Fruit fly (Drosophila melanogaster) S2 (cell line): Measurements from ENCODE around the gene CG17839.

ENCODE experiments used
- CG8478 ChIP-seq: fragments of >200 bp; optimal IDR thresholded peaks from 2 replicates; lab custom pipeline; 2018
- CTCF ChIP-seq, 2 experiments: fragments of >200 bp; optimal IDR thresholded peaks; 2 replicates each; lab custom pipeline; 2018

DNA sequence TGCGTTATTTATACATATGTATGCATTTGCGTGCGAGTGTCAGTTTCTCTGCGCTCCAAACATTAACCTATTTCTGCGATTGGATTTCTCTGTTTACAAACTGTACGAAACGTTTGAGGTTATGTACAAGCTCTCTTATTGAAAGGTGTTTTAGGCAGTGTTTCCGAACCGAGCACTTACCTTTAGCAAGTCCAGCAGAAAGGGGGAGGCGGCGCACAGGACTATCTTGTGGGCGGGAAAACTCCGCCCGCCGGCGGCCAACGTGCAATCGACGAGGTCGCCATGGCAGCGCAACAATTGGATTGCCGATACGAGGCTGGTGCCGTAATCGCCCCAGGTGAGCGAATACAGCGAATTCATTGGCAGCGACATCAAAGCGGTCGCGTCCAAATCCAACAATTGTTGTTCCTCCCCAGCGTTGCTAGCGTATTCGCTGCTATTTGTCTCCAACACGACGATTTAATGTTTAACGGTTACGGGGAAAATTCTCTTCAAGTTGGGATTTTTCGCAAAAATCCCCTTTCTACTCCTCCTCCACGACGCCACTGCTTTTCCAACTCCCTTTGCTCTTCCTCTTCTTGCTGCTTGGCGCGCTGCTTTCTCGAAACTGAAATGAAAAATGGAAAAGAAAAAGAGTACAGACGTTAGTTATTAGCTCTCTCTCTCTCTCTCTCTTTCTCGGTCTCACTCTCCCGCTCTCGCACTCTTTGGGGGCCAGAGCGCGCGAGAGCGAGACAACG lies 48.0 kb upstream of the CG17839 start:
- TF ChIP-seq CG8478 (lab: Kevin White, UChicago) = no peak
- TF ChIP-seq CTCF (optimal IDR thresholded peaks at IDR 0.05; lab: Kevin White, UChicago) = peak in 1 of 2 experiments; percentile 9
